Worm (Caenorhabditis elegans) whole organism, late embryonic: Measurements from ENCODE around the gene srh-180.

Experiments
- C38D4.7 ChIP-seq: fragments of 200-800 bp; sonication (Bioruptor generic); optimal IDR thresholded peaks from 2 replicates; lab custom pipeline; 2018; ENCODE audit warnings: mild to moderate bottlenecking, missing genetic modification characterization, moderate library complexity, missing compliant biosample characterization
- K09A11.1 ChIP-seq: sonication (generic microtip); optimal IDR thresholded peaks from 2 replicates; lab custom pipeline; 2017; ENCODE audit warnings: antibody characterized with exemption, mild to moderate bottlenecking, missing genetic modification characterization, missing compliant biosample characterization; ENCODE audit not compliant: insufficient read depth
- T23F11.4 ChIP-seq: fragments of 200-800 bp; sonication (Bioruptor generic); optimal IDR thresholded peaks from 2 replicates; lab custom pipeline; 2018; ENCODE audit warnings: mild to moderate bottlenecking, missing genetic modification characterization, missing compliant biosample characterization
- ahr-1 ChIP-seq: sonication (generic microtip); optimal IDR thresholded peaks from 2 replicates; lab custom pipeline; 2016; ENCODE audit warnings: missing genetic modification characterization, missing compliant biosample characterization
- ceh-18 ChIP-seq: sonication (generic microtip); optimal IDR thresholded peaks from 2 replicates; lab custom pipeline; 2016; ENCODE audit warnings: missing genetic modification characterization, missing compliant biosample characterization
- ceh-31 ChIP-seq: sonication (generic microtip); optimal IDR thresholded peaks from 2 replicates; lab custom pipeline; 2016; ENCODE audit warnings: missing genetic modification characterization, missing compliant biosample characterization
- ceh-34 ChIP-seq: sonication (generic microtip); optimal IDR thresholded peaks from 2 replicates; lab custom pipeline; 2016; ENCODE audit warnings: mild to moderate bottlenecking, missing genetic modification characterization, missing compliant biosample characterization
- ceh-45 ChIP-seq: fragments of 200-800 bp; sonication (Bioruptor generic); IDR thresholded peaks from 2 replicates; pipeline ENCODE4 v1.3.6; 2022; ENCODE audit warnings: missing genetic modification reagents, missing genetic modification characterization, missing compliant biosample characterization
- ceh-6 ChIP-seq: fragments of 200-800 bp; sonication (Bioruptor generic); optimal IDR thresholded peaks from 2 replicates; lab custom pipeline; 2018; ENCODE audit warnings: mild to moderate bottlenecking, missing genetic modification characterization, missing compliant biosample characterization
- ceh-9 ChIP-seq: sonication (generic microtip); optimal IDR thresholded peaks from 2 replicates; lab custom pipeline; 2016; ENCODE audit warnings: mild to moderate bottlenecking, missing genetic modification characterization, inconsistent platforms, missing compliant biosample characterization
- che-1 ChIP-seq: sonication (generic microtip); optimal IDR thresholded peaks from 2 replicates; lab custom pipeline; 2016; ENCODE audit warnings: mild to moderate bottlenecking, missing genetic modification characterization, missing compliant biosample characterization
- elt-2 ChIP-seq: sonication (generic microtip); optimal IDR thresholded peaks from 2 replicates; lab custom pipeline; 2016; ENCODE audit warnings: missing genetic modification reagents, missing genetic modification characterization, missing compliant biosample characterization
- fkh-6 ChIP-seq: sonication (generic microtip); optimal IDR thresholded peaks from 2 replicates; lab custom pipeline; 2016; ENCODE audit warnings: missing genetic modification characterization, missing compliant biosample characterization
- gmeb-2 ChIP-seq: sonication (generic microtip); optimal IDR thresholded peaks from 2 replicates; lab custom pipeline; 2016; ENCODE audit warnings: missing genetic modification characterization, inconsistent platforms, missing compliant biosample characterization
- hlh-30 ChIP-seq: sonication (generic microtip); optimal IDR thresholded peaks from 2 replicates; lab custom pipeline; 2017; ENCODE audit warnings: antibody characterized with exemption, missing genetic modification characterization, missing compliant biosample characterization; ENCODE audit not compliant: insufficient read depth
- hlh-8 ChIP-seq: sonication (generic microtip); optimal IDR thresholded peaks from 2 replicates; lab custom pipeline; 2016; ENCODE audit warnings: missing genotype, missing genetic modification characterization, missing compliant biosample characterization
- lim-6 ChIP-seq: sonication (generic microtip); optimal IDR thresholded peaks from 2 replicates; lab custom pipeline; 2016; ENCODE audit warnings: missing genetic modification characterization, missing compliant biosample characterization
- madf-2 ChIP-seq: sonication (generic microtip); optimal IDR thresholded peaks from 2 replicates; lab custom pipeline; 2017; ENCODE audit warnings: missing genetic modification characterization, missing compliant biosample characterization
- mec-3 ChIP-seq: sonication (generic microtip); optimal IDR thresholded peaks from 2 replicates; lab custom pipeline; 2016; ENCODE audit warnings: borderline replicate concordance, missing genetic modification characterization, missing compliant biosample characterization
- nfya-1 ChIP-seq: sonication (generic microtip); optimal IDR thresholded peaks from 2 replicates; lab custom pipeline; 2017; ENCODE audit warnings: missing genetic modification characterization, mild to moderate bottlenecking, missing compliant biosample characterization, antibody characterized with exemption, moderate library complexity
- pag-3 ChIP-seq: sonication (generic microtip); optimal IDR thresholded peaks from 2 replicates; lab custom pipeline; 2016; ENCODE audit warnings: missing compliant biosample characterization, missing genetic modification characterization, borderline replicate concordance
- pat-9 ChIP-seq: fragments of 200-800 bp; sonication (Bioruptor generic); optimal IDR thresholded peaks from 2 replicates; lab custom pipeline; 2018; ENCODE audit warnings: mild to moderate bottlenecking, missing genetic modification characterization, moderate library complexity, missing compliant biosample characterization
- pax-1 ChIP-seq: fragments of 150-350 bp; optimal IDR thresholded peaks from 2 replicates; lab custom pipeline; 2014; ENCODE audit warnings: missing biosample characterization, missing genetic modification characterization
- pha-2 ChIP-seq: sonication (generic microtip); optimal IDR thresholded peaks from 2 replicates; lab custom pipeline; 2017; ENCODE audit warnings: mild to moderate bottlenecking, missing genetic modification characterization, missing compliant biosample characterization
- pha-4 ChIP-seq: fragments of 150-350 bp; optimal IDR thresholded peaks from 2 replicates; lab custom pipeline; 2018; ENCODE audit warnings: missing biosample characterization, missing genetic modification reagents, missing genetic modification characterization
- pqm-1 ChIP-seq: sonication (generic microtip); optimal IDR thresholded peaks from 2 replicates; lab custom pipeline; 2016; ENCODE audit warnings: missing genetic modification characterization, missing compliant biosample characterization
- ref-2 ChIP-seq: sonication (generic microtip); optimal IDR thresholded peaks from 2 replicates; lab custom pipeline; 2016; ENCODE audit warnings: missing genetic modification characterization, missing compliant biosample characterization
- rnt-1 ChIP-seq: sonication (generic microtip); optimal IDR thresholded peaks from 2 replicates; lab custom pipeline; 2016; ENCODE audit warnings: missing genetic modification characterization, missing compliant biosample characterization
- tbx-7 ChIP-seq: sonication (generic microtip); optimal IDR thresholded peaks from 2 replicates; lab custom pipeline; 2016; ENCODE audit warnings: missing genotype, missing genetic modification characterization, missing compliant biosample characterization
- unc-42 ChIP-seq: sonication (generic microtip); optimal IDR thresholded peaks from 2 replicates; lab custom pipeline; 2016; ENCODE audit warnings: missing genotype, missing genetic modification characterization, missing compliant biosample characterization
- unc-55 ChIP-seq: sonication (generic microtip); optimal IDR thresholded peaks from 2 replicates; lab custom pipeline; 2017; ENCODE audit warnings: missing biosample characterization, missing genetic modification reagents, missing genetic modification characterization
- unc-86 ChIP-seq: sonication (generic microtip); optimal IDR thresholded peaks from 2 replicates; lab custom pipeline; 2016; ENCODE audit warnings: missing genetic modification characterization, missing compliant biosample characterization
- zip-5 ChIP-seq: sonication (generic microtip); optimal IDR thresholded peaks from 2 replicates; lab custom pipeline; 2016; ENCODE audit warnings: missing genetic modification characterization, missing compliant biosample characterization
- ztf-16 ChIP-seq: sonication (generic microtip); optimal IDR thresholded peaks from 2 replicates; lab custom pipeline; 2017; ENCODE audit warnings: missing genetic modification characterization, missing compliant biosample characterization

Gene srh-180

ce11 chrV:16346406-16347108 lies 29.2 kb downstream of the srh-180 start, which contains the start of the genes W08G11.5 and W08G11.1:
Gene W08G11.5, minus strand, starts transcription at chrV:16346506.
Gene W08G11.1, plus strand, starts transcription at chrV:16347058.
- no peak for TF ChIP-seq ceh-18
- no peak for TF ChIP-seq pha-2 (tag; lab: Kevin White, UChicago)
- TF ChIP-seq pqm-1, result no peak
- TF ChIP-seq ceh-34, result no peak

DNA sequence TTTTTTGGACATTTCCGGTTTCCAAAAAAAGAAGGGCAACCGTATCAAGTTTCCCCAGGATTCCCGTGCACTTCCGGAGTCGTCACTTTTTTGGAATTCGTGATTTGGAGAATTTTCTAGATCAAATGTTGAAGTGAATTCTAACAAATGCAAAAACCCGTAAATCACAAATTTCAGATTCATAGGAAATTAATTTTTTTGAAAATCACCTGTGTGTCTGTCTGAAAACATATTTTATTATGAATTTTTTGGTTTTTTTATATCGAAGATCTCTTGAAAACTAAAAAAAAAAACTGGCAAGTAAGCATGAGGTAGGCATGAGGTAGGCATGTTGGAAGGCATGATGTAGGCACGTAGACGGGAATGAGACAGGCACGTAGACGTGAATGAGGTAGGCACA lies 32.7 kb downstream of the srh-180 start:
- TF ChIP-seq tbx-7 (tag; lab: Kevin White, UChicago), result no peak
- no peak for TF ChIP-seq ceh-18

- TF ChIP-seq hlh-30 (tag; lab: Kevin White, UChicago) (no peak), ceh-9 (tag; lab: Kevin White, UChicago) (no peak), zip-5 (no peak), ceh-31 (tag; lab: Kevin White, UChicago) (peak; percentile 29), ceh-45 (GFP tag; lab: Robert Waterston, UW) (no peak), elt-2 (no peak), ceh-18 (peak; percentile 49), nfya-1 (tag; lab: Kevin White, UChicago) (peak; percentile 71), pax-1 (tag; lab: Kevin White, UChicago) (no peak), pag-3 (tag; lab: Kevin White, UChicago) (no peak), che-1 (tag; lab: Kevin White, UChicago) (no peak), rnt-1 (tag; lab: Kevin White, UChicago) (peak; percentile 37), C38D4.7 (GFP tag; lab: Kevin White, UChicago) (no peak), pha-4 (tag; lab: Kevin White, UChicago) (no peak), ahr-1 (no peak), unc-86 (tag; lab: Kevin White, UChicago) (no peak), unc-42 (tag; lab: Kevin White, UChicago) (peak; percentile 17), gmeb-2 (tag; lab: Kevin White, UChicago) (no peak), fkh-6 (tag; lab: Kevin White, UChicago) (no peak)
Observed at ce11 chrV:16350775-16351378, 33.5 kb downstream of the srh-180 start.

- TF ChIP-seq K09A11.1 (tag; lab: Kevin White, UChicago) (no peak), pat-9 (tag; lab: Kevin White, UChicago) (no peak), ztf-16 (no peak), mec-3 (tag; lab: Kevin White, UChicago) (no peak), ceh-6 (GFP tag; lab: Kevin White, UChicago) (no peak), unc-55 (GFP tag; lab: Kevin White, UChicago) (no peak), T23F11.4 (GFP tag; lab: Kevin White, UChicago) (no peak), madf-2 (tag; lab: Kevin White, UChicago) (no peak), lim-6 (no peak), hlh-8 (tag; lab: Kevin White, UChicago) (no peak)
Observed at ce11 chrV:16351757-16352156, 34.4 kb downstream of the srh-180 start.

DNA sequence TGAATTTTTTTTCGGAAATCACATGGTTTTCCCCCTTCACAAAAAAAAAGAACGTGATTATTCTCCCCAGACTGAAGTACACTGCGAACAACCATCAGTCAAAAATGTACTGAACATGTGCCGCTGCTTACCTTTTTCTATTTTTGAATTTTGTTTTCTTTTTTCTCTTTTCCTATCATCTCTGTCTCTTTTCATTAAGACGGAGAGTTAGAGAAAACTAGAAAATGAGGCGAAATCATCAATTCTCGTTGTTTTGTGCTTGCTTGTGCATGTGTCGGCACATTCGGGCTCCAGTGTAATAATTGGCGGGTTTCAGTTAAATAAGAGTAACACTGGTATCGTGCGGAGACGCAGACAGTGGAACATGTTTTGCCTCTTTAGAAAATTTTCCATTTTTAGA lies 34.9 kb downstream of the srh-180 start:
- no peak for TF ChIP-seq ref-2 (tag; lab: Kevin White, UChicago)
- peak; percentile 49 for TF ChIP-seq ceh-18
- TF ChIP-seq nfya-1 (tag; lab: Kevin White, UChicago), result peak; percentile 32
